Worm (Caenorhabditis elegans) whole organism, late embryonic: ENCODE measurements around the gene ugt-10.

Experiments
- C38D4.7 ChIP-seq: fragments of 200-800 bp; sonication (Bioruptor generic); optimal IDR thresholded peaks from 2 replicates; lab custom pipeline; 2018; ENCODE audit warnings: mild to moderate bottlenecking, missing genetic modification characterization, moderate library complexity, missing compliant biosample characterization
- F13H6.1 ChIP-seq: sonication (generic microtip); optimal IDR thresholded peaks from 2 replicates; lab custom pipeline; 2016; ENCODE audit warnings: missing genetic modification characterization, missing compliant biosample characterization
- K02D7.2 ChIP-seq: sonication (generic microtip); optimal IDR thresholded peaks from 2 replicates; lab custom pipeline; 2017; ENCODE audit warnings: mild to moderate bottlenecking, missing genetic modification characterization, missing compliant biosample characterization
- Y22D7AL.16 ChIP-seq: sonication (generic microtip); optimal IDR thresholded peaks from 2 replicates; lab custom pipeline; 2016; ENCODE audit warnings: missing genetic modification characterization, missing compliant biosample characterization
- ama-1 ChIP-seq: fragments of 150-350 bp; optimal IDR thresholded peaks from 2 replicates; lab custom pipeline; 2014
- ceh-19 ChIP-seq: fragments of 200-800 bp; sonication (Bioruptor generic); optimal IDR thresholded peaks from 2 replicates; lab custom pipeline; 2018; ENCODE audit warnings: mild to moderate bottlenecking, missing genetic modification characterization, missing compliant biosample characterization
- ceh-30 ChIP-seq: fragments of 150-350 bp; optimal IDR thresholded peaks from 2 replicates; lab custom pipeline; 2014; ENCODE audit warnings: missing biosample characterization, missing genetic modification characterization
- ceh-31 ChIP-seq: sonication (generic microtip); optimal IDR thresholded peaks from 2 replicates; lab custom pipeline; 2016; ENCODE audit warnings: missing genetic modification characterization, missing compliant biosample characterization
- ceh-34 ChIP-seq: sonication (generic microtip); optimal IDR thresholded peaks from 2 replicates; lab custom pipeline; 2016; ENCODE audit warnings: mild to moderate bottlenecking, missing genetic modification characterization, missing compliant biosample characterization
- ceh-45 ChIP-seq: fragments of 200-800 bp; sonication (Bioruptor generic); IDR thresholded peaks from 2 replicates; pipeline ENCODE4 v1.3.6; 2022; ENCODE audit warnings: missing genetic modification reagents, missing genetic modification characterization, missing compliant biosample characterization
- ceh-48 ChIP-seq: sonication (generic microtip); optimal IDR thresholded peaks from 2 replicates; lab custom pipeline; 2016; ENCODE audit warnings: missing genetic modification characterization, inconsistent platforms, missing compliant biosample characterization
- ceh-6 ChIP-seq: fragments of 200-800 bp; sonication (Bioruptor generic); optimal IDR thresholded peaks from 2 replicates; lab custom pipeline; 2018; ENCODE audit warnings: mild to moderate bottlenecking, missing genetic modification characterization, missing compliant biosample characterization
- che-1 ChIP-seq: sonication (generic microtip); optimal IDR thresholded peaks from 2 replicates; lab custom pipeline; 2016; ENCODE audit warnings: mild to moderate bottlenecking, missing genetic modification characterization, missing compliant biosample characterization
- dmd-4 ChIP-seq: sonication (generic microtip); optimal IDR thresholded peaks from 2 replicates; lab custom pipeline; 2016; ENCODE audit warnings: borderline replicate concordance, missing genetic modification characterization, missing compliant biosample characterization
- elt-2 ChIP-seq: sonication (generic microtip); optimal IDR thresholded peaks from 2 replicates; lab custom pipeline; 2016; ENCODE audit warnings: missing genetic modification reagents, missing genetic modification characterization, missing compliant biosample characterization
- elt-4 ChIP-seq: sonication (generic microtip); optimal IDR thresholded peaks from 2 replicates; lab custom pipeline; 2016; ENCODE audit warnings: missing genetic modification characterization, missing compliant biosample characterization
- fax-1 ChIP-seq: sonication (generic microtip); optimal IDR thresholded peaks from 2 replicates; lab custom pipeline; 2016; ENCODE audit warnings: missing genotype, missing genetic modification characterization, missing compliant biosample characterization
- fkh-10 ChIP-seq: fragments of 150-350 bp; optimal IDR thresholded peaks from 2 replicates; lab custom pipeline; 2014; ENCODE audit warnings: missing biosample characterization, missing genetic modification reagents, missing genetic modification characterization
- hlh-30 ChIP-seq: sonication (generic microtip); optimal IDR thresholded peaks from 2 replicates; lab custom pipeline; 2017; ENCODE audit warnings: antibody characterized with exemption, missing genetic modification characterization, missing compliant biosample characterization; ENCODE audit not compliant: insufficient read depth
- hlh-8 ChIP-seq: sonication (generic microtip); optimal IDR thresholded peaks from 2 replicates; lab custom pipeline; 2016; ENCODE audit warnings: missing genotype, missing genetic modification characterization, missing compliant biosample characterization
- lim-6 ChIP-seq: sonication (generic microtip); optimal IDR thresholded peaks from 2 replicates; lab custom pipeline; 2016; ENCODE audit warnings: missing genetic modification characterization, missing compliant biosample characterization
- lin-11 ChIP-seq: fragments of 200-800 bp; sonication (Bioruptor generic); optimal IDR thresholded peaks from 2 replicates; lab custom pipeline; 2018; ENCODE audit warnings: mild to moderate bottlenecking, missing genetic modification characterization, missing compliant biosample characterization
- mec-3 ChIP-seq: sonication (generic microtip); optimal IDR thresholded peaks from 2 replicates; lab custom pipeline; 2016; ENCODE audit warnings: borderline replicate concordance, missing genetic modification characterization, missing compliant biosample characterization
- nfya-1 ChIP-seq: sonication (generic microtip); optimal IDR thresholded peaks from 2 replicates; lab custom pipeline; 2017; ENCODE audit warnings: missing genetic modification characterization, mild to moderate bottlenecking, missing compliant biosample characterization, antibody characterized with exemption, moderate library complexity
- pat-9 ChIP-seq: fragments of 200-800 bp; sonication (Bioruptor generic); optimal IDR thresholded peaks from 2 replicates; lab custom pipeline; 2018; ENCODE audit warnings: mild to moderate bottlenecking, missing genetic modification characterization, moderate library complexity, missing compliant biosample characterization
- pha-2 ChIP-seq: sonication (generic microtip); optimal IDR thresholded peaks from 2 replicates; lab custom pipeline; 2017; ENCODE audit warnings: mild to moderate bottlenecking, missing genetic modification characterization, missing compliant biosample characterization
- pros-1 ChIP-seq: fragments of 150-350 bp; optimal IDR thresholded peaks from 2 replicates; lab custom pipeline; 2014; ENCODE audit warnings: missing biosample characterization, missing genetic modification reagents, missing genetic modification characterization
- ref-2 ChIP-seq: sonication (generic microtip); optimal IDR thresholded peaks from 2 replicates; lab custom pipeline; 2016; ENCODE audit warnings: missing genetic modification characterization, missing compliant biosample characterization
- rnt-1 ChIP-seq: sonication (generic microtip); optimal IDR thresholded peaks from 2 replicates; lab custom pipeline; 2016; ENCODE audit warnings: missing genetic modification characterization, missing compliant biosample characterization
- syd-9 ChIP-seq: sonication (generic microtip); optimal IDR thresholded peaks from 2 replicates; lab custom pipeline; 2016; ENCODE audit warnings: mild to moderate bottlenecking, missing genetic modification characterization, moderate library complexity, missing compliant biosample characterization
- tbx-2 ChIP-seq: sonication (generic microtip); optimal IDR thresholded peaks from 2 replicates; lab custom pipeline; 2016; ENCODE audit warnings: missing genetic modification characterization, missing compliant biosample characterization
- tbx-7 ChIP-seq: sonication (generic microtip); optimal IDR thresholded peaks from 2 replicates; lab custom pipeline; 2016; ENCODE audit warnings: missing genotype, missing genetic modification characterization, missing compliant biosample characterization
- unc-42 ChIP-seq: sonication (generic microtip); optimal IDR thresholded peaks from 2 replicates; lab custom pipeline; 2016; ENCODE audit warnings: missing genotype, missing genetic modification characterization, missing compliant biosample characterization
- unc-55 ChIP-seq: sonication (generic microtip); optimal IDR thresholded peaks from 2 replicates; lab custom pipeline; 2017; ENCODE audit warnings: missing biosample characterization, missing genetic modification reagents, missing genetic modification characterization
- zip-5 ChIP-seq: sonication (generic microtip); optimal IDR thresholded peaks from 2 replicates; lab custom pipeline; 2016; ENCODE audit warnings: missing genetic modification characterization, missing compliant biosample characterization
- ztf-16 ChIP-seq: sonication (generic microtip); optimal IDR thresholded peaks from 2 replicates; lab custom pipeline; 2017; ENCODE audit warnings: missing genetic modification characterization, missing compliant biosample characterization

Gene ugt-10

ce11 chrV:4914879-4915278, 15.0 kb upstream of the ugt-10 start, which contains the start of gene H23N18.6:
TSS of gene H23N18.6 (minus strand) at chrV:4915079.
- TF ChIP-seq lim-6 (tag; lab: Kevin White, UChicago): no peak
- TF ChIP-seq elt-2: peak; percentile 60

ce11 chrV:4913853-4914252, 13.9 kb upstream of the ugt-10 start:
- TF ChIP-seq che-1 (tag; lab: Kevin White, UChicago) (no peak), syd-9 (tag; lab: Kevin White, UChicago) (no peak), fkh-10 (GFP tag; lab: Kevin White, UChicago) (no peak), pat-9 (tag; lab: Kevin White, UChicago) (no peak), hlh-8 (tag; lab: Kevin White, UChicago) (no peak), fax-1 (tag; lab: Kevin White, UChicago) (no peak), ceh-19 (GFP tag; lab: Kevin White, UChicago) (no peak), tbx-7 (tag; lab: Kevin White, UChicago) (no peak), C38D4.7 (GFP tag; lab: Kevin White, UChicago) (no peak), ref-2 (no peak), ztf-16 (no peak), unc-55 (GFP tag; lab: Kevin White, UChicago) (no peak), ceh-48 (tag; lab: Kevin White, UChicago) (no peak), ceh-31 (tag; lab: Kevin White, UChicago) (no peak), ceh-30 (tag; lab: Kevin White, UChicago) (no peak), zip-5 (no peak), tbx-2 (no peak), dmd-4 (tag; lab: Kevin White, UChicago) (no peak), ceh-6 (GFP tag; lab: Kevin White, UChicago) (no peak), pros-1 (no peak)

- TF ChIP-seq ceh-48 (tag; lab: Kevin White, UChicago) (no peak), ceh-6 (GFP tag; lab: Kevin White, UChicago) (no peak)
These were observed 12.4 kb upstream of the ugt-10 start, which contains the start of gene H23N18.5 for ce11 chrV:4912313-4912712. TSS of gene H23N18.5 (minus strand) at chrV:4912381.

ce11 chrV:4908591-4908990, 8.7 kb upstream of the ugt-10 start, which contains the start of gene ugt-13:
TSS of gene ugt-13 (plus strand) at chrV:4908884.
- TF ChIP-seq ceh-34: no peak
- TF ChIP-seq rnt-1 (tag; lab: Kevin White, UChicago): no peak
- TF ChIP-seq mec-3 (tag; lab: Kevin White, UChicago): no peak
- no peak for TF ChIP-seq lin-11
- no peak for TF ChIP-seq ama-1
- no peak for TF ChIP-seq elt-2
- TF ChIP-seq ceh-48 (tag; lab: Kevin White, UChicago): no peak
- TF ChIP-seq hlh-30 (tag; lab: Kevin White, UChicago): no peak

- TF ChIP-seq ceh-45 (GFP tag; lab: Robert Waterston, UW): no peak
- TF ChIP-seq fax-1 (tag; lab: Kevin White, UChicago): no peak
- TF ChIP-seq pha-2: no peak
- no peak for TF ChIP-seq ceh-30 (tag; lab: Kevin White, UChicago)
- TF ChIP-seq unc-42: no peak
- no peak for TF ChIP-seq Y22D7AL.16 (tag; lab: Kevin White, UChicago)
- TF ChIP-seq elt-4: no peak
- TF ChIP-seq ceh-48 (tag; lab: Kevin White, UChicago): no peak
- TF ChIP-seq nfya-1 (tag; lab: Kevin White, UChicago): no peak
- no peak for TF ChIP-seq mec-3 (tag; lab: Kevin White, UChicago)
- no peak for TF ChIP-seq fkh-10 (GFP tag; lab: Kevin White, UChicago)
- TF ChIP-seq F13H6.1 (tag; lab: Kevin White, UChicago): no peak
- TF ChIP-seq pros-1: no peak
- TF ChIP-seq K02D7.2 (tag; lab: Kevin White, UChicago): no peak
These were observed 6.0 kb upstream of the ugt-10 start, which contains the start of gene ugt-14 for ce11 chrV:4905953-4906352. TSS of gene ugt-14 (plus strand) at chrV:4906253.
